Fruit fly (Drosophila melanogaster) whole organism: ENCODE data around the gene Kebab.

Source experiments
- CG8478 ChIP-seq: fragments of >200 bp; optimal IDR thresholded peaks from 2 replicates; lab custom pipeline; 2018; ENCODE audit warnings: inconsistent platforms
- EcR ChIP-seq, 2 experiments: fragments of >200 bp; optimal IDR thresholded peaks; 2 replicates each; lab custom pipeline; 2017; ENCODE audit warnings: missing biosample characterization in 2 of 2, missing genetic modification characterization in 2 of 2, missing genetic modification reagents in 2 of 2
- pan ChIP-seq: fragments of >200 bp; optimal IDR thresholded peaks from 2 replicates; lab custom pipeline; 2017
- psq ChIP-seq: fragments of >200 bp; optimal IDR thresholded peaks from 2 replicates; lab custom pipeline; 2017
- usp ChIP-seq: fragments of >200 bp; optimal IDR thresholded peaks from 2 replicates; lab custom pipeline; 2017; ENCODE audit warnings: missing biosample characterization, missing genetic modification characterization, mixed read lengths

DNA sequence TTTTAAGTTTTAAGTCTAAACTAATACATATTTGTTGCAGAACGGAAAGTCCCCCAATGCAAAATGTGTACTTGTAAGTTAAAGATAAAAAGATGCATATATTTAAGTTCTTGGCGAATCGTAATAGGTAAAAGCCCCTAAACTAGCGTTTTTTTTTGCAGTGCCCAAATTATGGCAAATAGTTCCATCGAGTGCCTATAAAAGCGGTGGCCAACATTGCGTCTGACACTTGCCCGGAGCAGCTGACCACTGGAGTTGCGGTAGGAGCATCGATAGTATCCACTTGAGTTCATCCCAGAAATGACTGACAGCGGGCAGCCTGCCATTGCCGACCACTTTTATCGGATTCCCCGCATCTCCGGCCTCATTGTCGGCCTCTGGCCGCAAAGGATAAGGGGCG is 9.0 kb downstream of the Kebab start, which contains the start of gene Or22c:
- TF ChIP-seq usp (GFP tag; lab: Kevin White, UChicago) (no peak), psq (lab: Kevin White, UChicago) (no peak), CG8478 (no peak), EcR (GFP tag; optimal IDR thresholded peaks at IDR 0.05; lab: Kevin White, UChicago) (no peak), pan (no peak)
